Fruit fly (Drosophila melanogaster): ENCODE data around the gene Hsc70-1.

Hsc70-1 gene

DNA sequence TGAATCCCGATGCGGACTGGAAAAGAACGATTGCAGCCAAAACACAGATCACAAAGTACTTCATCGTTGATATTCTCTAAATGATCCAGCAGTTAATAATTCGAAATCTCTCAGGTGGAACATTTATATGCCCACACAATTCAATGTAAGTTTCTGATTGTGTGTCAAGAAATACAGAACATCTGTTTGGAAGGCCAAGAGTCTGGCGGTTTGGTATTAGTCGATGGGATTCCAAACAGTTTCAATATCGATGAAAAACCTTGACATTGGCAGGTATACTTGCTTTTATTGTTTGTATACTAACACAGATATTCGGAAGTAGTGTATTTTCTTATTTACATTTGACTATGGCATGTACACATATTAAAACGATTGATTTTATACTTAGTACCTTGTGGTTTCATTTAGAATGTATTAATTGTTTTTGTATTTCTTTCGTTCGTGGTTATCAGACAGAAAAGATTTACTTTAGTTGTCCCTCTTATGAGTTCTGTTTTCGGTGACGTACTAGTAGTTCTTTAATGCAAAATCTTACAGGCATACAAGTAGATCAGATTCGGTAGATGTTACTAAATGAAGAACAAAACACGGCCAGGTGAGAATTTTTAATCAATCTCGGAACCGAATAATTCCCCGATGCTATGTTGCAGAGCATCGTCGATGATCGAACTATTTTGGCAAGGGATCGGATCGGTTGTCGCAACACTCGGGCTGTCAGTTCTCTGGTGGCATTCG lies at the start of gene Hsc70-1, which contains the start of gene CG13738:
Gene Hsc70-1 (plus strand): TSS at position 685 of the 735 bp plus-strand sequence.
Gene CG13738 (minus strand): TSS at position 101 of the 735 bp plus-strand sequence.
- TF ChIP-seq crol (GFP tag; IDR thresholded peaks at IDR 0.05) (no peak), eyg (GFP tag; optimal IDR thresholded peaks at IDR 0.05) (no peak), CG3726 (GFP tag; IDR thresholded peaks at IDR 0.05) (0 out of 3 replicates have a peak, but pooled peaks have one; percentile 41), CG13296 (GFP tag; optimal IDR thresholded peaks at IDR 0.05) (peak; percentile 39), fd3F (GFP tag; optimal IDR thresholded peaks at IDR 0.05) (peak; percentile 25)

- peak; percentile 59 for TF ChIP-seq CG11696 (GFP tag; IDR thresholded peaks at IDR 0.05)
- no peak for TF ChIP-seq Vsx1 (GFP tag; optimal IDR thresholded peaks at IDR 0.05)
- TF ChIP-seq CG6689 (GFP tag; IDR thresholded peaks at IDR 0.05): peak; percentile 10; the same call in 1 of the 2 replicates
- no peak for TF ChIP-seq prd (optimal IDR thresholded peaks at IDR 0.05)
- TF ChIP-seq prd (GFP tag; IDR thresholded peaks at IDR 0.05): peak; percentile 32; the same call in 1 of the 3 replicates
- TF ChIP-seq Oli (tag; optimal IDR thresholded peaks at IDR 0.05): peak; percentile 9
- no peak for TF ChIP-seq CG13624 (GFP tag; optimal IDR thresholded peaks at IDR 0.05)
- TF ChIP-seq dysf (GFP tag; IDR thresholded peaks at IDR 0.05): 0 out of 3 replicates have a peak, but pooled peaks have one; percentile 8
- TF ChIP-seq CG9727 (GFP tag; optimal IDR thresholded peaks at IDR 0.05): no peak
- no peak for TF ChIP-seq tin (GFP tag; optimal IDR thresholded peaks at IDR 0.05)
- TF ChIP-seq CG17361 (GFP tag; IDR thresholded peaks at IDR 0.05): 0 out of 3 replicates have a peak, but pooled peaks have one; percentile 24
- TF ChIP-seq CG15696 (tag; optimal IDR thresholded peaks at IDR 0.05): peak; percentile 4
- TF ChIP-seq gem (tag; optimal IDR thresholded peaks at IDR 0.05): peak; percentile 40
- TF ChIP-seq gsb-n (tag; optimal IDR thresholded peaks at IDR 0.05): peak; percentile 6
- peak; percentile 59 for TF ChIP-seq sens (GFP tag)
- TF ChIP-seq dmrt99B (tag; optimal IDR thresholded peaks at IDR 0.05): no peak
- no peak for TF ChIP-seq ham (GFP tag; IDR thresholded peaks at IDR 0.05)
- TF ChIP-seq CG4617 (GFP tag; optimal IDR thresholded peaks at IDR 0.05; ENCODE audit: borderline replicate concordance): no peak
- no peak for TF ChIP-seq Hr39 (optimal IDR thresholded peaks at IDR 0.05)
- peak; percentile 65 for TF ChIP-seq Med (GFP tag)
- TF ChIP-seq cg (GFP tag; optimal IDR thresholded peaks at IDR 0.05): peak; percentile 11
- TF ChIP-seq NC2β (GFP tag; optimal IDR thresholded peaks at IDR 0.05): no peak
- TF ChIP-seq HHEX (GFP tag; optimal IDR thresholded peaks at IDR 0.05): no peak
- TF ChIP-seq Rfx (GFP tag; IDR thresholded peaks at IDR 0.05): 0 out of 2 replicates have a peak, but pooled peaks have one; percentile 9
Measured at dm6 chr3L:13924646-13925045, 49.2 kb upstream of the Hsc70-1 start.

- TF ChIP-seq CG10543 (GFP tag; optimal IDR thresholded peaks at IDR 0.05) (peak; percentile 66), CG1024 (GFP tag; IDR thresholded peaks at IDR 0.05) (no peak), Fer1 (GFP tag; optimal IDR thresholded peaks at IDR 0.05) (no peak), Vsx1 (GFP tag; optimal IDR thresholded peaks at IDR 0.05) (no peak), stc (GFP tag; IDR thresholded peaks at IDR 0.05) (no peak), dmrt11E (tag; optimal IDR thresholded peaks at IDR 0.05) (no peak), Hr3 (GFP tag; optimal IDR thresholded peaks at IDR 0.05) (no peak), scrt (GFP tag; optimal IDR thresholded peaks at IDR 0.05) (no peak), Poxn (GFP tag; IDR thresholded peaks at IDR 0.05) (no peak), fu2 (GFP tag; optimal IDR thresholded peaks at IDR 0.05) (no peak), Awh (GFP tag; IDR thresholded peaks at IDR 0.05) (0 out of 2 replicates have a peak, but pooled peaks have one; percentile 24), CrebB (tag; optimal IDR thresholded peaks at IDR 0.05) (peak; percentile 1), ems (GFP tag; optimal IDR thresholded peaks at IDR 0.05) (no peak), Fer3 (tag; optimal IDR thresholded peaks at IDR 0.05) (no peak), lola (GFP tag; optimal IDR thresholded peaks at IDR 0.05) (no peak), lmd (GFP tag; IDR thresholded peaks at IDR 0.05) (no peak), aop (GFP tag; IDR thresholded peaks at IDR 0.05) (0 out of 2 replicates have a peak, but pooled peaks have one; percentile 26), shn (GFP tag; optimal IDR thresholded peaks at IDR 0.05) (no peak), al (GFP tag; IDR thresholded peaks at IDR 0.05) (no peak), CG31441 (GFP tag; IDR thresholded peaks at IDR 0.05) (no peak)
Measured at dm6 chr3L:13925117-13925726, 48.6 kb upstream of the Hsc70-1 start, which contains the start of gene Rgl. TSS of gene Rgl (minus strand) at chr3L:13925335.

Data from whole organism, embryonic.